Worm (Caenorhabditis elegans): ENCODE measurements around the gene F09B12.5.

DNA sequence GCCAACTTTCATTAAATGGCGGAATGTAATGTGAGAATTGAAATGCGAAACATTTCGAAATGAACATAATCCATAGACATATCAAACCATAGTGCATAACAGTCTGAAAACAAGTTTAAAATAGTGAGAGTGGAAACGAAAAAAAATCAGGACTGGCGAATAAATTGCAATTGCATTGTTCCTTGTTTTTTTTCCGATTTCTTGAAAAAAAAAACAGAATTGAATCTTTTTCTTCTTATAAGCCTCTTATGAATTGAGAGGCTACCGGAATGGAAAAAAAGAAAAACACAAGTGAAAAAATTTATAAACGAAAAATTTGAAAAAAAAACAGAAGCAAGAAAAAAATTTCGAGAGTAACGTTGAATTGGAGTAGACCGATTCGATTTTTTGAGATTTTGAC is 32.0 kb downstream of the F09B12.5 start, which contains the start of gene R07D5.2:
- no peak for TF ChIP-seq zip-4 (GFP tag; optimal IDR thresholded peaks at IDR 0.05)
- TF ChIP-seq sox-4 (tag; optimal IDR thresholded peaks at IDR 0.05) = no peak
